Worm (Caenorhabditis elegans) whole organism, mixed stage, embryonic: Measurements from ENCODE around the gene str-97.

Experiments
- M03D4.4 ChIP-seq: sonication (generic microtip); optimal IDR thresholded peaks from 2 replicates; lab custom pipeline; 2017; ENCODE audit warnings: mild to moderate bottlenecking, missing genetic modification characterization, missing compliant biosample characterization
- bed-3 ChIP-seq: fragments of 200-800 bp; sonication (Bioruptor generic); optimal IDR thresholded peaks from 3 replicates; lab custom pipeline; 2018; ENCODE audit warnings: mild to moderate bottlenecking, missing genetic modification characterization, moderate library complexity, missing compliant biosample characterization
- blmp-1 ChIP-seq: fragments of 150-350 bp; optimal IDR thresholded peaks from 2 replicates; lab custom pipeline; 2014; ENCODE audit warnings: missing biosample characterization, missing genetic modification characterization
- ceh-39 ChIP-seq: fragments of 150-350 bp; optimal IDR thresholded peaks from 2 replicates; lab custom pipeline; 2014; ENCODE audit warnings: missing biosample characterization, missing genetic modification characterization
- ceh-43 ChIP-seq: fragments of 200-800 bp; sonication (Bioruptor generic); optimal IDR thresholded peaks from 2 replicates; lab custom pipeline; 2018; ENCODE audit warnings: mild to moderate bottlenecking, missing genetic modification characterization, moderate library complexity, missing compliant biosample characterization
- ceh-83 ChIP-seq: fragments of 200-800 bp; sonication (Bioruptor generic); optimal IDR thresholded peaks from 2 replicates; lab custom pipeline; 2018; ENCODE audit warnings: mild to moderate bottlenecking, missing genetic modification characterization, missing compliant biosample characterization
- ces-1 ChIP-seq: fragments of 150-350 bp; optimal IDR thresholded peaks from 2 replicates; lab custom pipeline; 2014; ENCODE audit warnings: missing biosample characterization, missing genetic modification reagents, missing genetic modification characterization
- cnd-1 ChIP-seq: fragments of 200-800 bp; sonication (Bioruptor generic); optimal IDR thresholded peaks from 2 replicates; lab custom pipeline; 2018; ENCODE audit warnings: mild to moderate bottlenecking, missing genetic modification characterization, missing compliant biosample characterization
- drap-1 ChIP-seq: fragments of 200-800 bp; sonication (Bioruptor generic); optimal IDR thresholded peaks from 3 replicates; lab custom pipeline; 2018; ENCODE audit warnings: mild to moderate bottlenecking, missing genetic modification characterization, missing compliant biosample characterization
- elt-1 ChIP-seq: sonication (generic microtip); optimal IDR thresholded peaks from 2 replicates; lab custom pipeline; 2017; ENCODE audit warnings: missing genetic modification characterization, mild to moderate bottlenecking, missing compliant biosample characterization, antibody characterized with exemption, moderate library complexity, borderline replicate concordance; ENCODE audit not compliant: insufficient read depth
- elt-3 ChIP-seq: fragments of 150-350 bp; optimal IDR thresholded peaks from 2 replicates; lab custom pipeline; 2014; ENCODE audit warnings: missing biosample characterization, missing genetic modification characterization
- flh-1 ChIP-seq: fragments of 200-800 bp; sonication (Bioruptor generic); optimal IDR thresholded peaks from 2 replicates; lab custom pipeline; 2018; ENCODE audit warnings: mild to moderate bottlenecking, missing genetic modification characterization, moderate library complexity, missing compliant biosample characterization
- ham-2 ChIP-seq: fragments of 200-800 bp; sonication (Bioruptor generic); optimal IDR thresholded peaks from 2 replicates; lab custom pipeline; 2018; ENCODE audit warnings: mild to moderate bottlenecking, missing genetic modification characterization, missing compliant biosample characterization
- lin-13 ChIP-seq: fragments of 150-350 bp; optimal IDR thresholded peaks from 2 replicates; lab custom pipeline; 2014; ENCODE audit warnings: missing biosample characterization, missing genetic modification characterization
- lin-32 ChIP-seq: fragments of 200-800 bp; sonication (Bioruptor generic); optimal IDR thresholded peaks from 2 replicates; lab custom pipeline; 2018; ENCODE audit warnings: mild to moderate bottlenecking, missing genetic modification characterization, missing compliant biosample characterization
- lsy-2 ChIP-seq: fragments of 150-350 bp; optimal IDR thresholded peaks from 2 replicates; lab custom pipeline; 2014; ENCODE audit warnings: missing biosample characterization, missing genetic modification characterization
- mab-5 ChIP-seq: fragments of 150-350 bp; optimal IDR thresholded peaks from 2 replicates; lab custom pipeline; 2014; ENCODE audit warnings: missing biosample characterization, missing genetic modification characterization
- mep-1 ChIP-seq: fragments of 150-350 bp; optimal IDR thresholded peaks from 2 replicates; lab custom pipeline; 2017; ENCODE audit warnings: missing biosample characterization, missing genetic modification reagents, missing genetic modification characterization, inconsistent platforms
- nhr-12 ChIP-seq: fragments of 150-350 bp; optimal IDR thresholded peaks from 2 replicates; lab custom pipeline; 2014; ENCODE audit warnings: missing biosample characterization, missing genetic modification characterization
- nhr-237 ChIP-seq: fragments of 150-350 bp; optimal IDR thresholded peaks from 2 replicates; lab custom pipeline; 2014; ENCODE audit warnings: missing biosample characterization, missing genetic modification characterization
- nhr-28 ChIP-seq: fragments of 150-350 bp; optimal IDR thresholded peaks from 2 replicates; lab custom pipeline; 2014; ENCODE audit warnings: missing biosample characterization, missing genetic modification characterization
- nhr-76 ChIP-seq: sonication (generic microtip); optimal IDR thresholded peaks from 2 replicates; lab custom pipeline; 2017; ENCODE audit warnings: missing biosample characterization, missing genetic modification characterization
- pha-4 ChIP-seq: fragments of 150-350 bp; optimal IDR thresholded peaks from 2 replicates; lab custom pipeline; 2018; ENCODE audit warnings: missing biosample characterization, missing genetic modification reagents, missing genetic modification characterization
- snpc-4 ChIP-seq: fragments of 150-350 bp; optimal IDR thresholded peaks from 2 replicates; lab custom pipeline; 2014; ENCODE audit warnings: missing biosample characterization, missing genetic modification characterization
- sptf-1 ChIP-seq: sonication (generic microtip); optimal IDR thresholded peaks from 2 replicates; lab custom pipeline; 2017; ENCODE audit warnings: mild to moderate bottlenecking, missing genetic modification characterization, moderate library complexity, missing compliant biosample characterization
- tbx-8 ChIP-seq: fragments of 200-800 bp; sonication (Bioruptor generic); optimal IDR thresholded peaks from 2 replicates; lab custom pipeline; 2018; ENCODE audit warnings: mild to moderate bottlenecking, missing genetic modification characterization, moderate library complexity, missing compliant biosample characterization
- unc-120 ChIP-seq: sonication (generic microtip); optimal IDR thresholded peaks from 2 replicates; lab custom pipeline; 2017; ENCODE audit warnings: missing genetic modification characterization, missing compliant biosample characterization; ENCODE audit not compliant: poor library complexity, severe bottlenecking
- unc-39 ChIP-seq: fragments of 150-350 bp; optimal IDR thresholded peaks from 2 replicates; lab custom pipeline; 2014; ENCODE audit warnings: missing biosample characterization, missing genetic modification characterization
- unc-62 ChIP-seq: fragments of 150-350 bp; optimal IDR thresholded peaks from 2 replicates; lab custom pipeline; 2014; ENCODE audit warnings: missing biosample characterization, missing genetic modification reagents, missing genetic modification characterization
- zip-8 ChIP-seq: fragments of 150-350 bp; optimal IDR thresholded peaks from 2 replicates; lab custom pipeline; 2014; ENCODE audit warnings: missing biosample characterization, missing genetic modification characterization
- ztf-11 ChIP-seq: fragments of 150-350 bp; optimal IDR thresholded peaks from 2 replicates; lab custom pipeline; 2014; ENCODE audit warnings: missing biosample characterization, missing genetic modification characterization

str-97 gene

ce11 chrV:16160087-16160486, 5.1 kb upstream of the str-97 start:
- TF ChIP-seq ham-2 (GFP tag; lab: Kevin White, UChicago) (no peak), blmp-1 (tag; lab: Kevin White, UChicago) (no peak), lin-32 (GFP tag; lab: Kevin White, UChicago) (no peak), cnd-1 (tag; lab: Kevin White, UChicago) (no peak), ztf-11 (tag; lab: Kevin White, UChicago) (no peak), nhr-28 (tag; lab: Kevin White, UChicago) (no peak), ces-1 (GFP tag; lab: Kevin White, UChicago) (no peak), tbx-8 (GFP tag; lab: Kevin White, UChicago) (no peak), ceh-39 (no peak), flh-1 (GFP tag; lab: Kevin White, UChicago) (no peak), nhr-12 (no peak), ceh-83 (GFP tag; lab: Kevin White, UChicago) (no peak), elt-1 (tag; lab: Kevin White, UChicago) (no peak), pha-4 (tag; lab: Kevin White, UChicago) (no peak), elt-3 (tag; lab: Kevin White, UChicago) (no peak), drap-1 (no peak), nhr-237 (tag; lab: Kevin White, UChicago) (no peak)

ce11 chrV:16159594-16159993, 4.6 kb upstream of the str-97 start, which contains the start of gene F10A3.17:
TSS of gene F10A3.17 (minus strand) at chrV:16159694.
- TF ChIP-seq elt-3 (tag; lab: Kevin White, UChicago) = no peak
- no peak for TF ChIP-seq ces-1 (GFP tag; lab: Kevin White, UChicago)
- TF ChIP-seq elt-1 (tag; lab: Kevin White, UChicago) = no peak
- no peak for TF ChIP-seq cnd-1 (tag; lab: Kevin White, UChicago)
- TF ChIP-seq nhr-28 (tag; lab: Kevin White, UChicago) = no peak
- no peak for TF ChIP-seq M03D4.4
- no peak for TF ChIP-seq mab-5
- no peak for TF ChIP-seq unc-120 (tag; lab: Kevin White, UChicago)
- TF ChIP-seq nhr-12 = no peak
- TF ChIP-seq snpc-4 = no peak
- TF ChIP-seq zip-8 (tag; lab: Kevin White, UChicago) = no peak
- no peak for TF ChIP-seq tbx-8 (GFP tag; lab: Kevin White, UChicago)
- TF ChIP-seq ceh-43 (GFP tag; lab: Kevin White, UChicago) = no peak
- no peak for TF ChIP-seq mep-1 (tag; lab: Kevin White, UChicago)
- no peak for TF ChIP-seq ham-2 (GFP tag; lab: Kevin White, UChicago)
- no peak for TF ChIP-seq ceh-39
- no peak for TF ChIP-seq pha-4 (tag; lab: Kevin White, UChicago)

DNA sequence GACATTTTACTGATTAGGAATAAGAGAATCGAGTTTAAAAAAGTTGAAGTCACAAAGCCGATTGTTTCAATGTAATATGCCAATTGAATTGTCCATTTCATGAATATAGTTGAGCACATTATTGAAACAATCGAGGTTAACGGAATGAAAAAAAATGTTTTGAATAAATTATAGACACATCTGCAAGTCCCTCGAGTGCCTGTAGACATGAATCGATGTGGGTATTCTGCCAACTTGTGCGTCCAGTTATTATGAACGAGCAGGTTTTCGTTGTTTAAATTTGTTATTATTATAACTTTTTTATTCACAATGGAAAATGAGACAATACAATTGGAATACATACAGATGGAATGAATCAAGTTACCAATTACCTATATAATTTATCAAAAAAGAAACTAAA, 3.4 kb upstream of the str-97 start, which contains the start of gene str-99:
str-99 (minus strand) TSS at position 101 of the 400 bp plus-strand sequence.
- TF ChIP-seq unc-39 (tag; lab: Kevin White, UChicago) (no peak), sptf-1 (no peak)

DNA sequence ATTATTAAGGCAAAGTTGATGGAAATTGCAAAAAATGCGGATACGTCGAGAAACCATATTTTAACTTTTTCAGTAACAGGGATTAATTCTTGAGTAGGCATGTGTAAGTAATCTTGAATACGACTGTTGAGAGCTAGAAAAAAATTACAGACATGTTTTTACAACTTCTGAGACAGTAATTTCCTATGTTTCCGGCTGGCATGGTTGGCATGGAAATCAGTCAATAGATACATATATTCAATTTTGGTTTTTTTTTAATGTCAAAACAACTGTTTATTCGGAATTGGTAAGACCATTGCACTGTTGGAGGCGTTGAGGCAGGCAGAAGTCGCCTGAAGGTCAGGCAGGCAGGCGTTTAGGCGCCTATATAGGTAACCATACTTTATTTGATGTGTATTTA, 1.6 kb downstream of the str-97 start, which contains the start of gene str-254:
str-254 (minus strand) TSS at position 101 of the 400 bp plus-strand sequence.
- TF ChIP-seq nhr-237 (tag; lab: Kevin White, UChicago) (no peak), zip-8 (tag; lab: Kevin White, UChicago) (no peak), unc-120 (tag; lab: Kevin White, UChicago) (no peak), elt-1 (tag; lab: Kevin White, UChicago) (no peak), snpc-4 (no peak), tbx-8 (GFP tag; lab: Kevin White, UChicago) (no peak), lin-32 (GFP tag; lab: Kevin White, UChicago) (no peak), cnd-1 (tag; lab: Kevin White, UChicago) (no peak), ham-2 (GFP tag; lab: Kevin White, UChicago) (no peak), ceh-83 (GFP tag; lab: Kevin White, UChicago) (no peak), drap-1 (no peak), bed-3 (GFP tag; lab: Kevin White, UChicago) (no peak), nhr-28 (tag; lab: Kevin White, UChicago) (no peak), lin-13 (tag; lab: Kevin White, UChicago) (no peak), elt-3 (tag; lab: Kevin White, UChicago) (no peak), unc-62 (GFP tag; lab: Kevin White, UChicago) (no peak)
- TF ChIP-seq, all 35 proteins: peak for 0

DNA sequence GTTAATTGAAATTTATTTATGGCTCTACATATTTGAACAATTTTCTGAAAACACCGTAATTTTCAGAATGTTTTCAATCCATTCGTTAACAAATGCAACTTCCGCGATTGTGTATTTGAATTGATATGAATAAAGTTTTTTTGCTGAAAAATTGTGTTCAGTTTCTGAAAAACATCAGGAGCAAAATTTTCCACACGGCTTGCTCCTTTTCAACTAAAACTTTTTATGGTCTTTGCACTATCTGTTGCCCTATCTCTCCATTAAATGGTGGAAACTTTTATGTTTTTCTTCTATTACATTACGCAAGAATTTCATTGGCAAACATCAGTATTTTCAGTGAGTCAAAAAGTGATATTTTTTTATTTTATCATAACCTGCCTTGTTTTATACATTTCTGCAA, 6.2 kb downstream of the str-97 start, which contains the start of gene F10A3.4:
F10A3.4 (plus strand) TSS at position 301 of the 400 bp plus-strand sequence.
- TF ChIP-seq ceh-43 (GFP tag; lab: Kevin White, UChicago) (no peak), elt-3 (tag; lab: Kevin White, UChicago) (no peak), lin-32 (GFP tag; lab: Kevin White, UChicago) (no peak), bed-3 (GFP tag; lab: Kevin White, UChicago) (no peak), unc-39 (tag; lab: Kevin White, UChicago) (no peak), ces-1 (GFP tag; lab: Kevin White, UChicago) (no peak), pha-4 (tag; lab: Kevin White, UChicago) (no peak), ham-2 (GFP tag; lab: Kevin White, UChicago) (no peak), mep-1 (tag; lab: Kevin White, UChicago) (no peak), sptf-1 (no peak), lin-13 (tag; lab: Kevin White, UChicago) (no peak), mab-5 (no peak), nhr-76 (tag; lab: Kevin White, UChicago) (no peak), lsy-2 (no peak)
